Fruit fly (Drosophila melanogaster): ENCODE data around the gene CG15546.

CG15546 gene

DNA sequence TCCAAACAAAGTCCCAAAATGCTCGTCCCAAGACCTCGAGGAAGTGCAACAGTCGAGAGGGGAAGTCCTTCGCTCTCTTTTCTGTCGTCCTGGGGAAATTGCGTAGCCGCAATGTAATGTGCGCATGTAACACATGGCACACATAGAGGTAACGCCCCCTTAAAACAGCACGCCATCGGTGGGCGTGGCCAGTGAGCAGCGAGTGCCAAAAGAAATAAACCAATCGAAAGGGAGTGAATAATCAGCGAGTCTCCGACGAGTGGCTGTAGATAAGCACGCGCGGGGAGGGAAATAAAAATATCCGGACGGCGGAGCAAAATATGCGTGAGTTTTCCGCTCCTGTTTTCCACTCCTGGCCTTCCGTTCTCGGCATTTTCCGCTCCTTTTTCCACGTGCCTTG, 33.0 kb upstream of the CG15546 start (continued):
- TF ChIP-seq Deaf1 (tag; optimal IDR thresholded peaks at IDR 0.05) (peak; percentile 2), chinmo (GFP tag; IDR thresholded peaks at IDR 0.05; ENCODE audit: partially characterized antibody) (0 out of 4 replicates have a peak, but pooled peaks have one; percentile 46), toy (GFP tag; IDR thresholded peaks at IDR 0.05) (no peak), CG12155 (GFP tag; optimal IDR thresholded peaks at IDR 0.05) (peak; percentile 83), CG2199 (GFP tag; IDR thresholded peaks at IDR 0.05) (peak; percentile 51; the same call in 1 of the 3 replicates), CG7372 (GFP tag; IDR thresholded peaks at IDR 0.05) (0 out of 2 replicates have a peak, but pooled peaks have one; percentile 38), twi (tag; optimal IDR thresholded peaks at IDR 0.05) (peak; percentile 41)

DNA sequence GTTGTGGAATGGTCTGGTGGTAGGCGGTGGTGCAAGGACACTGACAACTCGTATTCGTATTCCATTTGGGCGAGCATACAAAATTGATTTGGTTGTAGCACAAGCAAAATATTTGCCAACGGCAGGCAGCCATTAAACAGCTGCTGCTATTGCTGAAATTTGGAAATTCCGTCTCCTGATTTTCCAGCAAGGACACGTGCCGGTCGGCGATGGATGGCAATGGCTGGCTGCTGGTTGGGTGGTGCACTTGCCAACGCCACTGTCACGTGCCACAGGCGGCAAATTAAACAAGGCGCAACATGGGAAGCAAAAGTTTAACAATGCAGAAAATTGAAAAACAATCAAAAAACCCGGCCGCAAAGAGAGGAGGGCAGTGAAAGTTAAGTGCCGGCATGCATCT, 28.0 kb upstream of the CG15546 start:
- peak; percentile 69 for TF ChIP-seq nerfin-1 (tag; optimal IDR thresholded peaks at IDR 0.05)
- no peak for TF ChIP-seq tgo (GFP tag; IDR thresholded peaks at IDR 0.05)
- TF ChIP-seq D19A (tag; optimal IDR thresholded peaks at IDR 0.05): no peak
- TF ChIP-seq CG17912 (GFP tag; optimal IDR thresholded peaks at IDR 0.05): no peak
- peak; percentile 98 for TF ChIP-seq Hey (tag; optimal IDR thresholded peaks at IDR 0.05)

DNA sequence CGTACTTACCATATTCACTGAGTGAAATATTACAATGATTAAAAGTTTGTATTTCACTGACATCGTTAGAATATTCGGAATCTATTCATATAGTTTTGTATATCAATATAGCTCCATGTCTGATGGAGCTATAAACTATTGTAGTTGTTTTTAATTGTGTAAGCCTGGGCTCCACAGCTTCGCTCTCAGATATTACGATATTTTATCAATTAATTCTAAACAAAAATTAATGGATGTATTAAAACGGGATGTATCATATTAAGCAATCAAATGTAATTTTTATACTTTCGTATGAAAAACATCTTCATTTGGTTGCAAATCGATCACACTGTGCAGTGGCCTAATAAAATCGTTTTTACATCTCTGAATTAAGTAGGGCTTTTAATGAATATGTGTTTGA, 26.1 kb upstream of the CG15546 start, which contains the start of gene CG33483:
TSS of gene CG33483 (minus strand) at position 101 of the 400 bp plus-strand sequence.
- no peak for TF ChIP-seq CG15601 (tag; optimal IDR thresholded peaks at IDR 0.05)
- no peak for TF ChIP-seq gt (GFP tag; IDR thresholded peaks at IDR 0.05)
- no peak for TF ChIP-seq lab (GFP tag; optimal IDR thresholded peaks at IDR 0.05)
- no peak for TF ChIP-seq CG6689 (GFP tag; IDR thresholded peaks at IDR 0.05)
- no peak for TF ChIP-seq ara (GFP tag; IDR thresholded peaks at IDR 0.05)
- TF ChIP-seq Lpt (GFP tag; optimal IDR thresholded peaks at IDR 0.05): no peak

DNA sequence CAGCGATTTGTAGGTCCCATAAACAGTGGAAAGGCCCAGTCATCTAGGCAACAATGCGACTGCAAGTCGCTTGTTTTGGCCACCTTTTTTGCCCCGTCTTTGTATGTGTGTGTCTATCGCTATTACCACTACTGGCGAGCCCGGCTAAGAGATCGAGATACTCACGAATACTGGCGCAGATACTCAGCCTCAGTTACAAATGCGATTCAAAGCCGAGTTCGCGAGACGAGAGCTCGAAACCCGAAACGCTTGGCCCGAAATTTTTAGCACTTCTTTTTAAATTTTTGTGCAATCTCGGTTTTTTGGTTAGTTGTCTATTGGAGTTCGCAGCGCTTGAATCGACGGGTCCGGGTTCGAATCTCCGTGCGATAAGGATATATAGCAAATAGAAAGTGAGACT, 17.8 kb upstream of the CG15546 start, which contains the start of gene Cyp4c3:
TSS of gene Cyp4c3 (plus strand) at position 301 of the 400 bp plus-strand sequence.
- no peak for TF ChIP-seq Rfx (GFP tag; IDR thresholded peaks at IDR 0.05)
- no peak for TF ChIP-seq CG1792 (GFP tag; optimal IDR thresholded peaks at IDR 0.05)
- TF ChIP-seq Sin3A (optimal IDR thresholded peaks at IDR 0.05): no peak
- no peak for TF ChIP-seq CG14965 (GFP tag; optimal IDR thresholded peaks at IDR 0.05; ENCODE audit: borderline replicate concordance)
- no peak for TF ChIP-seq CG17912 (GFP tag; optimal IDR thresholded peaks at IDR 0.05)
- TF ChIP-seq cg (GFP tag; optimal IDR thresholded peaks at IDR 0.05): peak; percentile 20
- 0 out of 4 replicates have a peak, but pooled peaks have one; percentile 64 for TF ChIP-seq chinmo (GFP tag; IDR thresholded peaks at IDR 0.05; ENCODE audit: partially characterized antibody)
- no peak for TF ChIP-seq en (GFP tag; optimal IDR thresholded peaks at IDR 0.05)
- no peak for TF ChIP-seq Mrtf (GFP tag; IDR thresholded peaks at IDR 0.05)
- peak; percentile 44 for TF ChIP-seq Deaf1 (tag; optimal IDR thresholded peaks at IDR 0.05)
- no peak for TF ChIP-seq Sox102F (GFP tag; optimal IDR thresholded peaks at IDR 0.05)

DNA sequence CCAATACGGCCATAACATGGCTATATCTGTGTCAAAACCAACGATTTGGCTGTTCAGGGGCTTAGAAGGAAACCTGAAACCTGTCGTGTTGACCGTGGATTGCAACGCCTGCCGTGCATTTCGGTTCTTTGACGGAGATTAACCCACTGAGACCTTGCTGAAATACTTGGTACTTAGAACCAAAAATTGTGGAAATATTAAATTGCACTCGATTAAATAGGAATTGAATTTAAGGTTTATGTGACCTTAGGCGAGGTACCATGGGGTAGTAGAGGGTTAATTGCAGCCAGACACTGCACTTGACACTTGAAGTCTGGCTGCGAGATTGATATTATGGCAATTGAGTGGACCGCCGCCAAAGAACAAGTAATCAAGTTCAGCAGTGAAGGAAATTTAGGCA, 14.1 kb upstream of the CG15546 start:
- no peak for TF ChIP-seq Dp (GFP tag; optimal IDR thresholded peaks at IDR 0.05)
- TF ChIP-seq CG11456 (GFP tag; IDR thresholded peaks at IDR 0.05): 0 out of 3 replicates have a peak, but pooled peaks have one; percentile 32
- peak; percentile 67 for TF ChIP-seq Drgx (GFP tag; IDR thresholded peaks at IDR 0.05)
- 0 out of 3 replicates have a peak, but pooled peaks have one; percentile 12 for TF ChIP-seq ci (GFP tag; IDR thresholded peaks at IDR 0.05)

DNA sequence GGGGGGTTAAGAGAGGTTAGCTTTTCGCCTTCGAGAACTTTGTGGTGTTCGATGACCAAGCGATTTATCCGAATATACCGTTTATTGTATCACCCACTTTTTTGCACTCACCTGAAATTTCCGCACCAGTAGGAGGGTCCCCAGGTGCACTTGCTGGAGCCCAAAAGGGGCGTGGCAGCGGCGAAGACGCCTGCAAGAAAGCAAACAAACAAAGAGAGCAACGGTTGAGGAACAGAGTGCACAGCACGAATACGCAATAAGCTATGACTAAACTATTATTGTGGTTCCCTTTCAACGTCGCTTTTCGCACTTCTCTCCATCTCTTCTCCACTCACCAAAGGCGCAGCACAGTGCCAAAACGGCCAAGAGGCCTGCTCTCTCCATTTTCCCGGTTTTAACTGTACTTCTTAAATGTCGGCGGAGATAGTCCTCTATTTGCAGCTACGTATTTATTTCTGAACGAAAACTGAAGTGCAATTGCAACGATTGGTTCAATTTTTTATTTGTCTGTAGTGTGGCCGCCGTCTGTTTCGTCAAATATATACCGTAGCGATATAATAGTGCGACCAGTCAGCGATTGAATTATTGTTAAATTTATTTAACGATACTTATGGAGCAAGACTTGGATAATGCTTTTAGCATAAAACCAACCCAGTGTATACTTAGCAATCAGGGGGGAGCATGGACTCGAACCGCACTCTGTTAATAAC, 12.7 kb upstream of the CG15546 start, which contains the start of gene Sap-r:
TSS of gene Sap-r (minus strand) at position 513 of the 710 bp plus-strand sequence.
- TF ChIP-seq CG6654 (GFP tag; optimal IDR thresholded peaks at IDR 0.05) (no peak), amos (GFP tag; IDR thresholded peaks at IDR 0.05; ENCODE audit: partially characterized antibody) (peak; percentile 90), Doc2 (GFP tag; IDR thresholded peaks at IDR 0.05) (no peak), Sry-δ (GFP tag; optimal IDR thresholded peaks at IDR 0.05) (peak; percentile 77), sisA (GFP tag; IDR thresholded peaks at IDR 0.05) (no peak), unpg (GFP tag; optimal IDR thresholded peaks at IDR 0.05) (no peak), bcd (GFP tag; optimal IDR thresholded peaks at IDR 0.05) (no peak), CG34224 (GFP tag; IDR thresholded peaks at IDR 0.05; ENCODE audit: partially characterized antibody) (peak; percentile 75), Doc3 (GFP tag; IDR thresholded peaks at IDR 0.05; ENCODE audit: partially characterized antibody) (no peak; the same call in 2 of the 3 replicates), sqz (GFP tag; optimal IDR thresholded peaks at IDR 0.05) (peak; percentile 81), CG2889 (GFP tag; IDR thresholded peaks at IDR 0.05) (no peak), CG11093 (GFP tag; IDR thresholded peaks at IDR 0.05) (no peak)
